Worm (Caenorhabditis elegans): ENCODE results near the gene R08A2.9.

Gene R08A2.9

DNA sequence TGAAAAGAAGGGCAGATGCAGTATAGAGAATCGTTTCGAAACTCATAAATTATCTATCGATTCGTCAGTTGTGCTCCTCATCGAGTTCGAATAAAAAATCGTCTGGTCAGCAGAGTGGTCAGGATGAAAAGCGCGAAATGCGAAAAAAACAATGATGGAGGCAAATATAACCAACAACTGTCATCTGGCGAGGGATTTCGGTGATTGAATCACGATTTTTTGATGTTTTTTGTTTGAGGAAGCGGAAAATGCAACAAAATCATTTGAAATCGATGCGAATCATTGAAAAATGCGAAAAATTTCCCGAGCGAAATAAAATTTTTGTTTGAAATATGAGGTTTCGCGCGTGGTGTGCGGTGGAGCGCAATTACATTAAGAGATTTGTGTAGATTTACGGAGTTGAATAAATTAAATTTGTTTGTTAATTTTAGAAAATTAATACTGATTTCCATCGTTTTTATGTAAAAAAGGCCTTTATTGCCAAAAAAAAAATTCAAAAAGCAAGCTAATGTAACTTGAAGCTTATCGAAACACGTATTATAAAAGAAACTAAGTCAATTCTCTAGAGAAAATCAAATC lies 26.2 kb downstream of the R08A2.9 start, which contains the start of gene unc-61 (continued):
- TF ChIP-seq snpc-4 (tag; optimal IDR thresholded peaks at IDR 0.05) (no peak), hlh-4 (tag; optimal IDR thresholded peaks at IDR 0.05) (no peak), ceh-88 (GFP tag; IDR thresholded peaks at IDR 0.05) (no peak)

DNA sequence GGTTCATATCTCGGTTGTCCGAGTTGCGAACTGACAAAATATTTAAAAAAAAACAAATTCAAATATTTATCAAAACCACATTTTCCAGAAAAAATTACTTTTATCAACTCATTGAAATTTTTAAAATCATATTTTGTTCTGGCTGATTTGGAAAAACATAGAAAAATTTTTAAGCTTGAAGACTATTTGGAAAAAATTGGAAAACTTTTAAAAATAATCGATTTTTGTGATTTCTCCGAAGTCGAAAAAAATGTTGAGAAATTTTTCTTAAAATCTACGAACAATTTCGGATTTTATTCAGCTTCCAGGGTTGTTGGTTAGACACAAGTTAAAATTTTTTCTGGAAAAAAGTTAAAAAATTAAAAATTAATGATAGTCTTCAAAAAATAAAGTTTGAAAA lies 28.8 kb downstream of the R08A2.9 start, which contains the start of gene Y50E8A.5:
Gene Y50E8A.5, minus strand, starts transcription at position 101 of the 400 bp plus-strand sequence.
- TF ChIP-seq ceh-90 (tag; optimal IDR thresholded peaks at IDR 0.05) (no peak), nhr-12 (tag; optimal IDR thresholded peaks at IDR 0.05) (no peak), dpl-1 (GFP tag; optimal IDR thresholded peaks at IDR 0.05) (no peak), mab-9 (GFP tag; IDR thresholded peaks at IDR 0.05) (no peak), ama-1 (optimal IDR thresholded peaks at IDR 0.05) (no peak), elt-2 (tag; optimal IDR thresholded peaks at IDR 0.05) (no peak), nhr-77 (tag; optimal IDR thresholded peaks at IDR 0.05) (no peak), grh-1 (GFP tag; IDR thresholded peaks at IDR 0.05) (no peak), jun-1 (tag; optimal IDR thresholded peaks at IDR 0.05) (no peak), ceh-88 (GFP tag; IDR thresholded peaks at IDR 0.05) (no peak)

DNA sequence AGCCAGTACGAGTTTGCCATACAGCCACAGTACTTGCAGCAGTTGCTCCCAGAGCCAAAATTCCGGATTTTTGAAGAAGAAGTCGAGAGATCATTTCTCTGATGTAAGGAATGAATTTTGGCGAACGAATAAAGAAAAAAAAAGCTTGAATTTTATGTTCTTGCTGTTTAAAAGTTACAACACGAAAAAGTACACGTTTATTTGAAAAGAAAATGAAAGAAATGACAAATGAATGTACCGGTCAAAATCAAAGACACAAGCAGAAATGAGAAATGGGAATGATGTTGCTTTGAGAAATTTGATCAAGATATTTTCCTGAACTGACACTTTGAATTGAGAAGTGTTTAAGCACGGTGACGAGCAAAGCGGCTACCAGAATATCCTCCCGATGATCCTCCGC lies 33.2 kb downstream of the R08A2.9 start, which contains the start of gene Y50E8A.6:
Gene Y50E8A.6, minus strand, starts transcription at position 101 of the 400 bp plus-strand sequence.
- TF ChIP-seq nhr-71 (tag; optimal IDR thresholded peaks at IDR 0.05) (no peak), tbx-2 (tag; optimal IDR thresholded peaks at IDR 0.05) (no peak), lir-3 (tag; optimal IDR thresholded peaks at IDR 0.05; ENCODE audit: poor library complexity) (no peak), alr-1 (tag; optimal IDR thresholded peaks at IDR 0.05; ENCODE audit: borderline replicate concordance) (no peak), jun-1 (tag; optimal IDR thresholded peaks at IDR 0.05) (no peak), unc-62 (GFP tag; optimal IDR thresholded peaks at IDR 0.05) (no peak), ceh-63 (GFP tag; optimal IDR thresholded peaks at IDR 0.05) (no peak), lin-39 (tag; optimal IDR thresholded peaks at IDR 0.05) (no peak), lin-35 (GFP tag; optimal IDR thresholded peaks at IDR 0.05) (no peak), nhr-76 (tag; optimal IDR thresholded peaks at IDR 0.05) (no peak), nhr-28 (tag; optimal IDR thresholded peaks at IDR 0.05) (no peak)

DNA sequence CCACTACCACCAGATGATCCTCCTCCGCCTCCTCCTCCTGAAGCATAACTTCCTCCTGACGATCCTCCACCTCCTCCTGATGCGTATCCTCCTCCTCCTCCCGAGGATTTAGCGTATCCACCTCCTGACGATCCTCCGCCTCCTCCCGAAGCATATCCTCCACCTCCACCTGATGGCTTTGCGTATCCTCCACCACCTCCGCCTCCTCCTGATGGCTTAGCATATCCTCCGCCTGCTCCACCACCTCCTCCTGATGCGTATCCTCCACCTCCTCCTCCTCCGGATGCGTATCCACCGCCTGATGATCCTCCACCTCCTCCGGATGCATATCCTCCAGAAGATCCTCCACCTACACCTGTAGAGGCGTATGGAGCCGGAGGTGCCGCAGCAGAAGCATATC lies 36.8 kb downstream of the R08A2.9 start:
- no peak for TF ChIP-seq nhr-12 (tag; optimal IDR thresholded peaks at IDR 0.05)
- no peak for TF ChIP-seq Y116A8C.19 (tag; optimal IDR thresholded peaks at IDR 0.05; ENCODE audit: borderline replicate concordance)
- no peak for TF ChIP-seq lin-35 (GFP tag; optimal IDR thresholded peaks at IDR 0.05)
- no peak for TF ChIP-seq ztf-11 (tag; optimal IDR thresholded peaks at IDR 0.05)
- TF ChIP-seq aly-2 (tag; optimal IDR thresholded peaks at IDR 0.05), result no peak
- no peak for TF ChIP-seq nhr-19 (GFP tag; conservative IDR thresholded peaks at IDR 0.05)
- no peak for TF ChIP-seq nhr-85 (tag)
- TF ChIP-seq lin-14 (GFP tag; optimal IDR thresholded peaks at IDR 0.05), result no peak
- TF ChIP-seq skn-1 (tag; optimal IDR thresholded peaks at IDR 0.05), result no peak
- no peak for TF ChIP-seq unc-98 (GFP tag; IDR thresholded peaks at IDR 0.05)
- no peak for TF ChIP-seq fkh-8 (tag; optimal IDR thresholded peaks at IDR 0.05)
- TF ChIP-seq nhr-11 (tag; optimal IDR thresholded peaks at IDR 0.05), result no peak
- TF ChIP-seq mdl-1 (tag; optimal IDR thresholded peaks at IDR 0.05), result no peak

DNA sequence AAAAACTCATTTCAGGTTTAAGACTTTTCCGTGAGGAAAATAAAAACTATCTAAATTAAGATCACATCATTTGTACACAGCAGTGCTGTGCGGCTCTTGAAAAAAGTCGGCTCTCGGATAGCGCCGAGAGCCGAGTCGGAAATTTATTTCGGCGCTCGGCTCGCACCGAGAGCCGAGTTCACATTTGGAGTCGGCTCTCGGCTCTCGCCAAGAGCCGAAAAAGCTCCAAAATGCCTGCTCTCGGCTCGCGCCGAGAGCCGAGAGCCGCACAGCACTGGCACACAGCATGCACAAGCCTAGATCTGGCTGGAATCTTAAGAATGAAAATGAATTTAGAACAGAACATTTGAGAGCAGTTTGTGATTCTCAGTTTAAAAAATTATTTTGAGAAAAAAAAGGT lies 38.9 kb downstream of the R08A2.9 start:
- TF ChIP-seq unc-30 (tag; optimal IDR thresholded peaks at IDR 0.05) (no peak), tlp-1 (tag; optimal IDR thresholded peaks at IDR 0.05) (no peak), ets-5 (GFP tag; IDR thresholded peaks at IDR 0.05) (no peak), rnt-1 (tag; optimal IDR thresholded peaks at IDR 0.05) (no peak), dsc-1 (tag; optimal IDR thresholded peaks at IDR 0.05) (no peak), dpl-1 (GFP tag; optimal IDR thresholded peaks at IDR 0.05) (no peak), grh-1 (GFP tag; IDR thresholded peaks at IDR 0.05) (no peak), mdl-1 (tag; optimal IDR thresholded peaks at IDR 0.05) (no peak), alr-1 (tag; optimal IDR thresholded peaks at IDR 0.05; ENCODE audit: borderline replicate concordance) (no peak), nhr-47 (tag; optimal IDR thresholded peaks at IDR 0.05) (no peak), ztf-11 (tag; optimal IDR thresholded peaks at IDR 0.05) (no peak), irx-1 (tag; optimal IDR thresholded peaks at IDR 0.05) (no peak), fos-1 (tag; optimal IDR thresholded peaks at IDR 0.05) (no peak), unc-98 (GFP tag; IDR thresholded peaks at IDR 0.05) (no peak), ceh-88 (GFP tag; IDR thresholded peaks at IDR 0.05) (no peak), C34B4.2 (tag; optimal IDR thresholded peaks at IDR 0.05) (no peak), C16A3.4 (tag; optimal IDR thresholded peaks at IDR 0.05) (no peak), pag-3 (tag; optimal IDR thresholded peaks at IDR 0.05; ENCODE audit: borderline replicate concordance, insufficient read depth) (no peak), nhr-20 (tag; optimal IDR thresholded peaks at IDR 0.05) (no peak), jun-1 (tag; optimal IDR thresholded peaks at IDR 0.05) (no peak)

Measured in whole organism, L1 larva.